Worm (Caenorhabditis elegans): ENCODE results near the gene F01F1.15.
A peak's percentile ranks its signal among the peaks of the same experiment; 100 is the strongest.

F01F1.15 gene

ce11 chrIII:5853240-5853639, 16.1 kb downstream of the F01F1.15 start, which contains the start of gene ddx-23 (continued):
- TF ChIP-seq tra-1 (GFP tag; IDR thresholded peaks at IDR 0.05) (no peak), unc-62 (GFP tag; optimal IDR thresholded peaks at IDR 0.05 in 1 of 2) (no peak), unc-62 (tag; optimal IDR thresholded peaks at IDR 0.05) (no peak), daf-16 (GFP tag; optimal IDR thresholded peaks at IDR 0.05) (peak in 1 of 2 experiments; percentile 26), daf-16 (tag; optimal IDR thresholded peaks at IDR 0.05) (peak; percentile 31), snpc-4 (tag; optimal IDR thresholded peaks at IDR 0.05) (no peak), mdt-29 (GFP tag; IDR thresholded peaks at IDR 0.05) (no peak), lim-7 (GFP tag; IDR thresholded peaks at IDR 0.05) (no peak), nhr-41 (GFP tag; IDR thresholded peaks at IDR 0.05) (no peak), nhr-6 (tag; optimal IDR thresholded peaks at IDR 0.05) (no peak), nhr-111 (GFP tag; optimal IDR thresholded peaks at IDR 0.05) (no peak), mxl-3 (GFP tag; optimal IDR thresholded peaks at IDR 0.05) (no peak), egl-43 (GFP tag; IDR thresholded peaks at IDR 0.05) (no peak), ztf-11 (tag; optimal IDR thresholded peaks at IDR 0.05) (no peak), F49E8.2 (tag; optimal IDR thresholded peaks at IDR 0.05; ENCODE audit: borderline replicate concordance) (peak; percentile 53), nhr-11 (tag; optimal IDR thresholded peaks at IDR 0.05) (no peak), dve-1 (tag; optimal IDR thresholded peaks at IDR 0.05; ENCODE audit: insufficient read depth) (peak; percentile 32), spr-1 (tag; optimal IDR thresholded peaks at IDR 0.05) (no peak), T20F7.1 (GFP tag; optimal IDR thresholded peaks at IDR 0.05) (no peak), egl-27 (tag; optimal IDR thresholded peaks at IDR 0.05) (no peak), zfp-2 (tag; optimal IDR thresholded peaks at IDR 0.05) (no peak), lin-39 (tag; optimal IDR thresholded peaks at IDR 0.05) (no peak), unc-130 (GFP tag; optimal IDR thresholded peaks at IDR 0.05) (no peak), lin-15B (tag; optimal IDR thresholded peaks at IDR 0.05) (no peak), ceh-44 (GFP tag; IDR thresholded peaks at IDR 0.05) (no peak), ztf-7 (tag; optimal IDR thresholded peaks at IDR 0.05) (no peak), daf-12 (tag; optimal IDR thresholded peaks at IDR 0.05) (no peak), nhr-42 (GFP tag; IDR thresholded peaks at IDR 0.05) (no peak), lin-13 (GFP tag; optimal IDR thresholded peaks at IDR 0.05) (peak; percentile 7), D1046.2 (GFP tag; IDR thresholded peaks at IDR 0.05) (no peak), nhr-237 (tag; optimal IDR thresholded peaks at IDR 0.05) (no peak), F37D6.2 (tag; optimal IDR thresholded peaks at IDR 0.05) (no peak), ceh-82 (tag; optimal IDR thresholded peaks at IDR 0.05) (no peak), ZK337.2 (GFP tag; IDR thresholded peaks at IDR 0.05) (no peak), dpl-1 (GFP tag; optimal IDR thresholded peaks at IDR 0.05) (peak; percentile 67), Y5F2A.4 (GFP tag; optimal IDR thresholded peaks at IDR 0.05) (peak; percentile 22), spr-3 (GFP tag; optimal IDR thresholded peaks at IDR 0.05) (no peak), snpc-1.2 (GFP tag; IDR thresholded peaks at IDR 0.05) (peak; percentile 27; the same call in 1 of the 2 replicates), Y105C5A.15 (GFP tag; IDR thresholded peaks at IDR 0.05) (0 out of 2 replicates have a peak, but pooled peaks have one; percentile 56), mdl-1 (tag; optimal IDR thresholded peaks at IDR 0.05) (no peak), gei-8 (GFP tag; optimal IDR thresholded peaks at IDR 0.05) (no peak), mep-1 (tag; optimal IDR thresholded peaks at IDR 0.05) (peak; percentile 42), hlh-30 (tag; optimal IDR thresholded peaks at IDR 0.05; ENCODE audit: insufficient read depth) (peak; percentile 23), set-16 (GFP tag; IDR thresholded peaks at IDR 0.05) (no peak), pha-4 (GFP tag; IDR thresholded peaks at IDR 0.05) (peak; percentile 34; the same call in 1 of the 2 replicates), pha-4 (tag; optimal IDR thresholded peaks at IDR 0.05) (no peak), nhr-28 (tag; optimal IDR thresholded peaks at IDR 0.05) (no peak), lir-3 (tag; optimal IDR thresholded peaks at IDR 0.05) (no peak), tag-97 (GFP tag; IDR thresholded peaks at IDR 0.05) (no peak), vab-7 (GFP tag; IDR thresholded peaks at IDR 0.05) (no peak), dmd-8 (GFP tag; IDR thresholded peaks at IDR 0.05) (no peak)

Data from whole organism, L4 larva.